Worm (Caenorhabditis elegans) whole organism, midembryonic: ENCODE measurements around the gene gur-5.

ENCODE experiments used
- T22C8.4 ChIP-seq: fragments of 200-800 bp; sonication (Bioruptor generic); IDR thresholded peaks from 2 replicates; pipeline ENCODE4 v1.3.6; 2022; ENCODE audit warnings: missing genetic modification characterization, missing compliant biosample characterization
- cog-1 ChIP-seq: sonication (generic microtip); optimal IDR thresholded peaks from 2 replicates; lab custom pipeline; 2016; ENCODE audit warnings: missing genetic modification characterization, missing compliant biosample characterization
- flt-1 ChIP-seq: fragments of 200-800 bp; sonication (Bioruptor generic); IDR thresholded peaks from 2 replicates; pipeline ENCODE4 v1.3.6; 2022; ENCODE audit warnings: missing genetic modification characterization, missing compliant biosample characterization
- klf-2 ChIP-seq: fragments of 200-800 bp; sonication (Bioruptor generic); conservative IDR thresholded peaks from 2 replicates; pipeline ENCODE4 v1.3.6; 2022; ENCODE audit warnings: missing genetic modification reagents, missing genetic modification characterization, missing compliant biosample characterization
- med-1 ChIP-seq: sonication (generic microtip); optimal IDR thresholded peaks from 2 replicates; lab custom pipeline; 2017; ENCODE audit warnings: missing genetic modification characterization, mild to moderate bottlenecking, missing compliant biosample characterization, antibody characterized with exemption, missing genetic modification reagents; ENCODE audit not compliant: insufficient read depth
- ref-1 ChIP-seq: fragments of 200-800 bp; sonication (Bioruptor generic); conservative IDR thresholded peaks from 2 replicates; pipeline ENCODE4 v1.3.6; 2022; ENCODE audit warnings: missing genetic modification reagents, missing genetic modification characterization, missing compliant biosample characterization
- tab-1 ChIP-seq: fragments of 200-800 bp; sonication (Bioruptor generic); IDR thresholded peaks from 2 replicates; pipeline ENCODE4 v1.3.6; 2022; ENCODE audit warnings: missing genetic modification characterization, missing compliant biosample characterization
- ztf-23 ChIP-seq: fragments of 200-800 bp; sonication (Bioruptor generic); IDR thresholded peaks from 2 replicates; pipeline ENCODE4 v1.3.6; 2022; ENCODE audit warnings: missing genetic modification reagents, missing genetic modification characterization, missing compliant biosample characterization
- ztf-29 ChIP-seq: fragments of 200-800 bp; sonication (Bioruptor generic); IDR thresholded peaks from 2 replicates; pipeline ENCODE4 v1.3.6; 2022; ENCODE audit warnings: missing genetic modification reagents, missing genetic modification characterization, missing compliant biosample characterization

gur-5 gene

ce11 chrII:5297718-5298117 is 12.6 kb downstream of the gur-5 start:
- no peak for TF ChIP-seq med-1
- TF ChIP-seq cog-1, result no peak
- TF ChIP-seq ztf-23 (GFP tag; lab: Robert Waterston, UW), result no peak
- TF ChIP-seq flt-1, result no peak
- TF ChIP-seq ref-1 (GFP tag; lab: Robert Waterston, UW), result no peak
- TF ChIP-seq klf-2 (GFP tag; lab: Robert Waterston, UW), result no peak
- no peak for TF ChIP-seq ztf-29 (GFP tag; lab: Robert Waterston, UW)
- TF ChIP-seq tab-1, result no peak
- no peak for TF ChIP-seq T22C8.4 (GFP tag; lab: Robert Waterston, UW)

ce11 chrII:5301810-5302209 is 16.7 kb downstream of the gur-5 start:
- TF ChIP-seq ztf-23 (GFP tag; lab: Robert Waterston, UW), result no peak
- no peak for TF ChIP-seq tab-1
- TF ChIP-seq ztf-29 (GFP tag; lab: Robert Waterston, UW), result no peak
- TF ChIP-seq flt-1, result no peak
- TF ChIP-seq cog-1, result no peak
- TF ChIP-seq med-1, result no peak
- TF ChIP-seq T22C8.4 (GFP tag; lab: Robert Waterston, UW), result no peak
- TF ChIP-seq klf-2 (GFP tag; lab: Robert Waterston, UW), result no peak
- TF ChIP-seq ref-1 (GFP tag; lab: Robert Waterston, UW), result no peak

ce11 chrII:5305121-5305520 is 20.0 kb downstream of the gur-5 start:
- TF ChIP-seq tab-1 (no peak), cog-1 (no peak), ztf-23 (GFP tag; lab: Robert Waterston, UW) (no peak), ref-1 (GFP tag; lab: Robert Waterston, UW) (no peak), med-1 (no peak), T22C8.4 (GFP tag; lab: Robert Waterston, UW) (no peak), ztf-29 (GFP tag; lab: Robert Waterston, UW) (no peak), flt-1 (no peak), klf-2 (GFP tag; lab: Robert Waterston, UW) (no peak)

- TF ChIP-seq med-1 (no peak), cog-1 (no peak), tab-1 (no peak), klf-2 (GFP tag; lab: Robert Waterston, UW) (no peak), ztf-23 (GFP tag; lab: Robert Waterston, UW) (no peak), ref-1 (GFP tag; lab: Robert Waterston, UW) (no peak), flt-1 (no peak), T22C8.4 (GFP tag; lab: Robert Waterston, UW) (no peak), ztf-29 (GFP tag; lab: Robert Waterston, UW) (no peak)
Observed at ce11 chrII:5306197-5306596, 21.1 kb downstream of the gur-5 start.

ce11 chrII:5307203-5307602 is 22.1 kb downstream of the gur-5 start:
- TF ChIP-seq T22C8.4 (GFP tag; lab: Robert Waterston, UW) (no peak), tab-1 (no peak), med-1 (no peak), ztf-23 (GFP tag; lab: Robert Waterston, UW) (no peak), klf-2 (GFP tag; lab: Robert Waterston, UW) (no peak)

- TF ChIP-seq T22C8.4 (GFP tag; lab: Robert Waterston, UW), result no peak
- TF ChIP-seq med-1, result no peak
- no peak for TF ChIP-seq cog-1
- TF ChIP-seq klf-2 (GFP tag; lab: Robert Waterston, UW), result no peak
- no peak for TF ChIP-seq ztf-23 (GFP tag; lab: Robert Waterston, UW)
- TF ChIP-seq flt-1, result no peak
- no peak for TF ChIP-seq ref-1 (GFP tag; lab: Robert Waterston, UW)
- no peak for TF ChIP-seq tab-1
Observed at ce11 chrII:5308961-5309360, 23.8 kb downstream of the gur-5 start.

ce11 chrII:5309720-5310119 is 24.6 kb downstream of the gur-5 start:
- TF ChIP-seq klf-2 (GFP tag; lab: Robert Waterston, UW) (no peak), T22C8.4 (GFP tag; lab: Robert Waterston, UW) (no peak), ref-1 (GFP tag; lab: Robert Waterston, UW) (no peak), ztf-23 (GFP tag; lab: Robert Waterston, UW) (no peak)

- TF ChIP-seq tab-1, result no peak
- no peak for TF ChIP-seq flt-1
- TF ChIP-seq T22C8.4 (GFP tag; lab: Robert Waterston, UW), result no peak
- no peak for TF ChIP-seq ztf-29 (GFP tag; lab: Robert Waterston, UW)
- no peak for TF ChIP-seq cog-1
- TF ChIP-seq klf-2 (GFP tag; lab: Robert Waterston, UW), result no peak
- no peak for TF ChIP-seq ztf-23 (GFP tag; lab: Robert Waterston, UW)
- no peak for TF ChIP-seq med-1
- no peak for TF ChIP-seq ref-1 (GFP tag; lab: Robert Waterston, UW)
Observed at ce11 chrII:5310795-5311194, 25.7 kb downstream of the gur-5 start.

ce11 chrII:5311746-5312145 is 26.6 kb downstream of the gur-5 start, which contains the start of gene gcy-12:
Gene gcy-12 (plus strand): TSS chrII:5312046.
- TF ChIP-seq ztf-23 (GFP tag; lab: Robert Waterston, UW) (no peak), flt-1 (no peak), med-1 (no peak), ztf-29 (GFP tag; lab: Robert Waterston, UW) (no peak), ref-1 (GFP tag; lab: Robert Waterston, UW) (no peak), tab-1 (no peak), klf-2 (GFP tag; lab: Robert Waterston, UW) (no peak), cog-1 (no peak), T22C8.4 (GFP tag; lab: Robert Waterston, UW) (no peak)

ce11 chrII:5320205-5320951 is 35.2 kb downstream of the gur-5 start:
- TF ChIP-seq ztf-29 (GFP tag; lab: Robert Waterston, UW), result no peak
- TF ChIP-seq cog-1, result no peak
- TF ChIP-seq ref-1 (GFP tag; lab: Robert Waterston, UW), result no peak
- TF ChIP-seq flt-1, result no peak
- TF ChIP-seq ztf-23 (GFP tag; lab: Robert Waterston, UW), result no peak
- TF ChIP-seq tab-1, result no peak
- TF ChIP-seq med-1, result no peak
- no peak for TF ChIP-seq klf-2 (GFP tag; lab: Robert Waterston, UW)
- TF ChIP-seq T22C8.4 (GFP tag; lab: Robert Waterston, UW), result no peak
